Worm (Caenorhabditis elegans) whole organism, dauer: ENCODE results near the gene F44D12.16.

Experiments used
- unc-62 ChIP-seq: sonication (generic microtip); optimal IDR thresholded peaks from 2 replicates; lab custom pipeline; 2017; ENCODE audit warnings: missing biosample characterization, missing genetic modification reagents, missing genetic modification characterization

F44D12.16 gene

DNA sequence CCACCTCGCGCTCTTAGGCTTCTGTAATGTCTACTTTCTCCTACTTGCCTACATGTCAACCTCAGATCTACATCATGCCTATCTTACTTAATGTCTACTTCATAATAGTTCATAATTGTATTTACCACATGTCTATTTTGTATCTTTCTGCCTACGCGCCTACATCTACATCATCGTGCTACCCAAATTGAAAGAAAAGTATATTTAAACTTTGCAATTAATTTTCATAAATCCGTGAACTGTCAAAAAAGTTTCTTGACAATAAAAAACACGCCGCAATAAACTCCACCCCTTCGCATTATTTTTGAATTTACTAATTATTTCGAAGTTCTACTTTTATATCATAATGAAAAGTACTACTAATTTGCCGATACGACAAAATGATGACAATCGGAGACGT is 5.9 kb upstream of the F44D12.16 start, which contains the start of gene F44D12.8:
Gene F44D12.8, plus strand, starts transcription at position 301 of the 400 bp plus-strand sequence.
- no peak for TF ChIP-seq unc-62 (GFP tag; lab: Kevin White, UChicago)

DNA sequence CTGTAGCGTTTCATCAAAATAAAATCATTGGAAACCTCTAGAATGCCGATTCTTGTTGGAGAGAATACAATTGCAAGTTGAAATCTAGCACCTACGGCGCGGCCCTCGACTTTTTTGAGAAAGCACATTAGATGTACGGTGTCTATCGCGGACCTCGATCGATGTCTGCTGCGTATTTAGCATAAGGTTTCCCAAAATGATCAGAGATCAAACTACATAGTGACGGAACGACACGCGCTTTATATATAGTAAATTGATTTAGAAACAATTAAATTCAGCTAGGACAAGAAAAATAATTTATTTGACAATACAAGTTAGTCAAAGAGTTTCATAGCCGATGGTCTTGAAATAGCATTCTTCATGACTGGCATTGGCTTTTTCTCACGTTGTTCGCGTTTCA is 2.8 kb upstream of the F44D12.16 start:
- no peak for TF ChIP-seq unc-62 (GFP tag; lab: Kevin White, UChicago)

DNA sequence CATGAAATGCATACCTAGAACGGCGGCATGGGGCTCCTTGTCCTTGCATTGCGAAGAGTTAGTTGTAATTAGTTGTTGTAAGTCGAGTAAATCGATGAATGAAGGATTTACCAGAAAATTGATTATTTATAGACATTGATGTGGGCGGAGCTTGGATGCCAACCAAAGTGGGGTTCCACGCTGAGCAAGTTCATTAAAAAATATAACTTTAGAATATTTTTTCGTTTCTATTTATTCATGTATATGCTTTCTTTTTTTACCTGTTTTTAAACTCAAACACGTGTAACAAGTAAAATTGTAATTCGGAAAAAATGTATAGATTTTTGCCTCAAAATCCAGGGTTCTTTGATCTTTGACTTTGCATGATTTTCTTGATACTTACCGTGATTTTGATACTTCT is 1.3 kb upstream of the F44D12.16 start, which contains the start of gene gipc-2:
Gene gipc-2, minus strand, starts transcription at position 101 of the 400 bp plus-strand sequence.
- no peak for TF ChIP-seq unc-62 (GFP tag; lab: Kevin White, UChicago)

DNA sequence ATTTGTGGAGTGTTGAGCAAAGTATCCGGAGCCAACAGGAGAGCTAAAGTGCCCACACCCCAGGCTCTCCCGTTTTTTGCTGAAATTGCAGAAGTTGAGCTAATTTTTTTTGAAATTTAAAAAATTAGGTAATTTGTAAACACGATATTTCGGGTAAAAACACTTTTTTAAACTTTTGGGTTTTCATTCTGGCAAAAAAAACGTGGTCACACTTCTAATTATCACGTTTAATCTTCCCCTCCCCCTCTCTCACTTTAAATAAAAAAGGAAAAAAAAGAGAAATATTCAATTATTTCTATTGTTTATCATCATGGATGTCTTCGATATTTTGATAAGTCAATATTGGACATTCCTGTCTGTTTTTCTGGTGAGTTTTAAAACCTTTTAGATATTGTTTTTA is 4.2 kb downstream of the F44D12.16 start, which contains the start of gene F44D12.6:
Gene F44D12.6, plus strand, starts transcription at position 301 of the 400 bp plus-strand sequence.
- TF ChIP-seq unc-62 (GFP tag; lab: Kevin White, UChicago) = no peak

DNA sequence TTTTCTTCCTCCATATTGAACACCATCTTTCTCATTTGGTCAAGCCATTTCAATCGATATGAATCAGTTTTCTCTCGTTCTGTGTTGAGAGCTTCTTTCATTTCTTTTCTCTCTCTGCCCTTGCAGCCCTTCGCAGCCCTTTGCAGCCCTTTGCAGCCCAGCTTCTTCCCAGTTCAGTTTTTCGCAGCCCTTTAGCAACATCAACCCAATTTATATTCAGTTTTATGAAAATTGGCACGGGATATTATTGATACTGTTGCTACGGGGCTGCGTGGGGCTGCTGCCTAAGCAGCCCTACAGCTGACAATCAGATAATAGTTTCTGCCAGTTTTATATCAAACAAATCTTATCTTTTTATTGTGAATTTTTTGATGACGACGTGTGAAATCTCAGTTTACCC is 8.1 kb downstream of the F44D12.16 start, which contains the start of gene F44D12.10:
Gene F44D12.10, minus strand, starts transcription at position 101 of the 400 bp plus-strand sequence.
- no peak for TF ChIP-seq unc-62 (GFP tag; lab: Kevin White, UChicago)

DNA sequence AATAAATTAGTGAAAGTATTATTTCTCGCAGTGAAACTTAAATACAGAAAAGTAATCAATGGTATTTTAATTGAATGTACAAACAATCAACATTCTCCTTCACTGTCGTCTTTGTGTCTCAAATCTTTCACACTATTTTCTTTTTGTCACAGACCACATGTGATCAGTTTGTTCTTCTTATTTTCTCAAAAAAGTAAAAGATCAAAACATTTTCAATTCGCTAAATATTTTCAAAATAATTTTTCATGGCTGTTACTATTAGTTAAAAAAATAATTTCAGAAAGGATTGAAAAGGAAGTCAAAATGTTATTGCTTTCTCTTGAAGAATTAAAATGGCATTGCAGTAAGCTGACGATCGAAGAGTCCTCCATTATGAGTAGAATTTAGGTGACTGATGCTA is 11.9 kb downstream of the F44D12.16 start, which contains the start of gene dhs-31:
Gene dhs-31, minus strand, starts transcription at position 101 of the 400 bp plus-strand sequence.
- TF ChIP-seq unc-62 (GFP tag; lab: Kevin White, UChicago) = no peak

DNA sequence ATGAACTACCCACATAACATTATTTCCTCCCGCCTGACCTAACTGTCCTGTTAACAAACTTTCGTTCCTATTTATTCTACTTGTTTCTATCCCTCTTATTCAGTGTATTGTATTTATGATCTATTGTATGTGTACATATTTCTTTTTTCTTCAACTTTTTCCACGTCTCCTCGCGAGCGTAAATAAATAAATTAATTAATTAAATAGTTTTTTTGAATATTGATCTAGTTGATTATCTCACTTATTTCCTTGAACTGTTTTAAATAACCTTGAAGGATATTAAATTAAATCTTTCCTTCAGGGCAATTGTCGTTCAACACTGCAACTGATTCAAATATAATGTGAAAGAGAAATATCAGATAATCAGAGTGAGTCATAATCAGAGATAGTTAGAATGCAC is 14.0 kb downstream of the F44D12.16 start, which contains the start of gene frk-1:
Gene frk-1, plus strand, starts transcription at position 301 of the 400 bp plus-strand sequence.
- TF ChIP-seq unc-62 (GFP tag; lab: Kevin White, UChicago) = no peak

DNA sequence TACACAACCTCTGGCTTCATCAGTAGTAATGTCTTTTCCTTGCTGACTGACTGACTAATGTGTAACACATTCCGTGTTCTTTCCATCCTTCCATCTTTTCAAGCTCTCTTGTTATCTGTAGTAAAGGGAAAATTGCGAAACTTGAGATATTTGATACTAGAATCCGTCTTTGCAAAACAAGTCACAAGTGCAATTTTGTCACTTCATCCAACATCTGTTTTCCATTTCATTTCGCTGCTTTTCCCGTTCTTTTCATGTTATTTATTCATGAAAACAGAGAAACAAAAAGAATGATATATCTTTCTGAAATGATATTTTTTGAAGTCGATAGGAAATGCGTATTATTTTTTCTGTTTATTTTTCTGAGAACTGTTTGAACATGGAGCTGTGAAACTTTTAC is 17.1 kb downstream of the F44D12.16 start:
- no peak for TF ChIP-seq unc-62 (GFP tag; lab: Kevin White, UChicago)

DNA sequence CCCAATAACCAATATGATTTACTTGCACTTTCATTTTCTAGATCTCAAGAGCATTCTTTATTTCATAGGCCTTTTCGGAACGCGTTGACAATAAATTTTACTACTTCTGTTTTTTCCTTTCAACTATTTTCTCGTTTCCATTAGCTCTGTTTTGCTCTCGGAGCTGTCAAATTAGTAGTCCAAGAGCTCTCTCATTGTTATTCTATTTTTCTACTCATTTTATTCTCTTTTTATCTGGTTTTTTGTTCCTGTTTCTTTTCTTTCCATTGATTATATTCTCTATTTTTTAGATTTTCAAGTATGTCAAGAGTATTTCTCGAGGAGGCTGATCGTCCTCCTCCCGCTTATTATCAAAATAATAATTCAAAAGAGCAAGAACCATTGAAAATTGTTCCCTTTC is 18.2 kb downstream of the F44D12.16 start, which contains the start of gene T04B2.3:
Gene T04B2.3, plus strand, starts transcription at position 301 of the 400 bp plus-strand sequence.
- no peak for TF ChIP-seq unc-62 (GFP tag; lab: Kevin White, UChicago)

DNA sequence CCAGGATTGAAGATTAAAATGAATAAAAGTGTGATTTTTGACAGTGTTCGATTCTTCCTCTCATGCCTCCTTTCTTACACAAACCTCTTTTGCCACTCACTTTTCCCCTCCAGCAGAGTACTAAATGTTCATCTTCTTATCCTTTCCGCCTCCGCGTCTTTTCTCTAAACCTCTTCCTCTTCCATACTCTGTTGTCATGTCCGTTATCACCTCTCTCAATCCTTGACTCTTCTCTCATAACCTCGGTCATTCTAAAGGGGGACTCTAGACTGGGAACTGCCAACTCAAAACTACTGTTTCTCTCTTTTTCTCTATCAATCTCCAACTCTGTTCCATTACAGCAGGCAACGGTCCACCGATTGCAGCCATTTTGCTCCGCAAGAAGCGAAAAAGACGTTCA is 19.4 kb downstream of the F44D12.16 start:
- no peak for TF ChIP-seq unc-62 (GFP tag; lab: Kevin White, UChicago)

DNA sequence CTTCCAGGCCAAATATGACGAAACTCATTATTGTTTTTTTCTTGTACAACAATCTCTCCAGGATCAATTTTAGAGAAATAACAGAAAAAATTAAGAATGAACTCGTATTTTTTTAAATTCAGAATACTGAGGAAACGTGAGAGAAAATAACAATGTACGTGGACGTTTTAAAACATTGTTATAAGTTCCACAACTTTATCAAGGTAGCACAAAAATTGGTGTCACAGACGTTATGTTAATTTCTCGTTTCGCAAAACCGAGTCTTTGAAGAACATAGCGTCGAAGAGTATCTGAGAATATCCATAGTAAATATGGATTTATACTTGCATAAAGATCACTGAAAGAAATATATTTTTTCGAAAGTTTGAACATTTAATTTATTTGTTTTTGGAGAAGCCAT is 22.2 kb downstream of the F44D12.16 start, which contains the start of gene T04B2.8:
Gene T04B2.8, minus strand, starts transcription at position 101 of the 400 bp plus-strand sequence.
- no peak for TF ChIP-seq unc-62 (GFP tag; lab: Kevin White, UChicago)

DNA sequence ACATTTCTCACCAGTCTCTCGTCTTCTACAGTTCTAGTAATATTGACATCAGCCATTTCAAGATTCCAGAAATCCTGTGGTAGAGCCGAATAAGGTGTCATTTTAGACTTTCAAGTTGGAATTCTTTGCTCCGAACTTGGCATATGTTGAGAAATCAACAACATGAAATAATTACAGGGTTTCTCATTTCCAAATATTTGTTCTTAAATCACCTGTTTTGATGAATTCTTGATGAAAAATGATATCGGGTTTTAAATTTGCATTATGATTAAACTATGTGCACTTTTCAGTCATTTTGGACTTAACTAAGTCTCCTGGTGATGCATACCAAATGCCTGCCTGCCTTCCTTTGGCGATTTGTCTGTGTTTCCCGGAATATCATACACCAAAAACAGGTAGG is 24.7 kb downstream of the F44D12.16 start, which contains the start of gene srv-12:
Gene srv-12, minus strand, starts transcription at position 101 of the 400 bp plus-strand sequence.
- no peak for TF ChIP-seq unc-62 (GFP tag; lab: Kevin White, UChicago)

DNA sequence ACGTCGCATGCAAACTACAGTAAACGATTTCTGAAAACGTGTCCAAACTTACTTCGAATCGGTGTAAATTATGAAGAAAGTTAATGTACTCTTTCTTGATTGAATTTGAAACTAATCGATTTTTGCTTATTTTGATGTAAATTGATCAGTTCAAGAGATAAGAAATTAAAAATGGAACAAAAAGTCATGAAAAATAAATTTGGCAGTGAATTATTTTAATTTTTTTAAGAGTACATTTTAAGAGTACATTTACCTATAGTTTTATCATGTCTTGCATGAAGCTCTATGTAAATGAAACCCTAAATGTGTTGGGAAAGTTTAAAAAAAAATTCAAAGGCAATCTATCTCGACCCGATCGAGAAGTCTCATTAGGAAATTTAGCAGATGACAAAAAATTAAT is 27.3 kb downstream of the F44D12.16 start, which contains the start of gene T04B2.7:
Gene T04B2.7, minus strand, starts transcription at position 101 of the 400 bp plus-strand sequence.
- no peak for TF ChIP-seq unc-62 (GFP tag; lab: Kevin White, UChicago)

DNA sequence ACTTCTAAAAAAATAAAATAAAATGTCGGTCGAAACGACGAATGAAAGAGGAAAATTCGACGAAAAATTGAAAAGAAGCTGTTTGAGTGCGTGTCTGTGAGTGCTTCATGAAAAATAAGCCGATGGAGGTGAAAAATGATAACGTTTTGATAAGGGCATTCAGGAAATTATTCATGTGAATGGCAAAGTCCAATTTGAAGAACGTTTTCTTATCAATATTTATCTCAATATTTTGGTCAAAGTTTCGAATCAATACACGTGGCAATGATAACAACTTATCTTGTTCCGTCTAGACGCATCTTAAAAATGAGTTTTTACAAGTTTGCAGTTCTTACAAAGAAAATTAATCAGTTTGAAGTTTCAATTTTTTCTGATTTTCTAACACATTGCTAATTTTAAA is 30.3 kb downstream of the F44D12.16 start:
- TF ChIP-seq unc-62 (GFP tag; lab: Kevin White, UChicago) = no peak

DNA sequence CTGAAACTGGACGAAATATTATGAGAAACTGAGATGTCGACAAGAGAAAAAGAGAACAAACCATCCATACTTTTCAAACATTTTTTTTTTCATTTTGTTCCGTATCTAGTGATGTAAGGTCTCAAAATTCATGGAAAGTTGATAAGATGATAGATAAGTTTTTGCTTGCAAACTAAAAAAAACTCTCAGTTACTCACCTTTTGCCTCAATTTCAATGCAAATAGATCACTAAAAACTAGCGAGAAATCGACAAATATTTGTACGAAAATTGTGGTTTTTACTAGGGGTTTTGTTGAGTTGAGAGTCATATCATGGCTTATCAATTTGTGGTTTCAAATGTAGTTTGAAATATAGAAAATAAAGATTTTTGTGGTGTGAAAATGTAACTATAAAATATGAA is 31.9 kb downstream of the F44D12.16 start:
- no peak for TF ChIP-seq unc-62 (GFP tag; lab: Kevin White, UChicago)

DNA sequence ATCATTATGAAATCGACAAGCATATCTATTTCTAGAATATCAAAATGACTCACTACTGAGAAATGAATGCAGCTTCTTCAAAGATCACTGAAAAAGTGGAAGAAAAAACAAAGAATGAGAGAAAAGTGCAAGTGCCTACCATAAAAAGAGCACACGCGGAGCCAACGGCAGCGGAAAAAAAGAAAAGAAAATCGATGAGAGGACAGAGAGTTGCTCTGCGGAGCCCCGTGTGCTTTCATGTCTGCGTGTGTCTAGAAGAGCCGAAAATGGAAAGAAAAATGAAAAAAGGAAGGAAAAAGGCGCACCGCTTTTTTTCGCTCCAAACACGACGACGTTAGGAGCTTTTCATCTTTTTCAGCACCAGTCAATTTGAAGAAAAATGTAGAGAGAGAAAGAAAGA is 33.8 kb downstream of the F44D12.16 start, which contains the start of gene ipla-7:
Gene ipla-7, minus strand, starts transcription at position 122 of the 400 bp plus-strand sequence.
- TF ChIP-seq unc-62 (GFP tag; lab: Kevin White, UChicago) = no peak

DNA sequence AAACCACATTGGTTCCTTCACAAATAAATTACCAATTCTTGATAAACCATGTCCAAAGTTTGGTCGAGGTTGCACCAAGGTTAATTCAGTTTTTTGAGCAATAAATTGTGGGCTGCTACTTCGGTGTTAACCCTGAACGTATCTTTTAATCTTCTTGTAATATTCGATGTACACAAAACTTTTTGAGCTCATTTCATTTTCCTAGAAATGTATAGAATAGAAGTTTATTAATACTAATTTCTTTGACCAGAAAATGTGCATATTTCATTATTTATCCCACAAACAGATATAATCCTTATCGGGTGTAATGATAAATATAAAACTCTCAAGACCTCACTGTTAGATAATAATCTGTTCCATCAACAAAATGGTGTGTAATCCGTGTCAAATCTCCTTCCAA is 35.1 kb downstream of the F44D12.16 start:
- no peak for TF ChIP-seq unc-62 (GFP tag; lab: Kevin White, UChicago)
